Fruit fly (Drosophila melanogaster) whole organism, adult: ENCODE measurements around the gene SCAR.

Source experiments
- CG11617 ChIP-seq: fragments of 200-800 bp; sonication (Bioruptor generic); optimal IDR thresholded peaks from 2 replicates; lab custom pipeline; 2017; ENCODE audit warnings: mild to moderate bottlenecking, missing biosample characterization, missing genetic modification reagents, missing genetic modification characterization
- CG14711 ChIP-seq: fragments of 200-800 bp; sonication (Bioruptor generic); optimal IDR thresholded peaks from 2 replicates; lab custom pipeline; 2018; ENCODE audit warnings: missing biosample characterization, mild to moderate bottlenecking, missing genetic modification characterization, moderate library complexity
- Crg-1 ChIP-seq: fragments of 200-800 bp; sonication (Bioruptor generic); optimal IDR thresholded peaks from 2 replicates; lab custom pipeline; 2016; ENCODE audit warnings: missing biosample characterization, missing genetic modification characterization
- cnc ChIP-seq, 2 experiments: fragments of >200 bp; optimal IDR thresholded peaks; 2 replicates each; lab custom pipeline; 2017

DNA sequence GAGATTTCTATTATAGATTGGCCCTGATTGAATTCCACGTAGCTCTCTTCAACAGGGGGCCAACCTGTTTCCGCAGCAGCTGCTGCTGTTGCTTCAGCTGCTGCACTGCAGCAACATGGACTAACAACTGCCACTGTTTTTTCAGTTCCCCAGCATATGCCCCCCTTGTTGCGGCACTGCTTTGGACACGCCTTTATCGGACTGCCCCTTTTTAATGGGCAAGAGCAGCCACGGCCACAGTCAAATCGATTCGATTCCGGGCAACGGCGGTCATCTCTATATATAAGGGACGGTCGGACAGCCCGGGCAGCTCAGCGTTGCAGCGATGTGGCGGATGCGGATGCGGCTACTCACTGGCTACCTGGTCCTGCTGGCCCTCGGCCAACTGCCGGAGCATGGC, 38.7 kb downstream of the SCAR start, which contains the start of gene Acp32CD:
- TF ChIP-seq CG11617 (no peak), cnc (optimal IDR thresholded peaks at IDR 0.05; lab: Kevin White, UChicago) (no peak), CG14711 (tag; lab: Kevin White, UChicago) (no peak), Crg-1 (GFP tag; lab: Kevin White, UChicago) (no peak)
